Fruit fly (Drosophila melanogaster): ENCODE results near the gene Afti.

dm6 chr3R:14373828-14374217, 47.3 kb upstream of the Afti start:
- no peak for TF ChIP-seq CG7045 (GFP tag; optimal IDR thresholded peaks at IDR 0.05)
- peak; percentile 40 for TF ChIP-seq CG33017 (tag; optimal IDR thresholded peaks at IDR 0.05)
- TF ChIP-seq kay (GFP tag; ENCODE audit: borderline replicate concordance), result peak; percentile 42
- no peak for TF ChIP-seq CG5204 (GFP tag; optimal IDR thresholded peaks at IDR 0.05)
- no peak for TF ChIP-seq Crg-1 (GFP tag; optimal IDR thresholded peaks at IDR 0.05)
- peak; percentile 32 for TF ChIP-seq CG14711 (tag; optimal IDR thresholded peaks at IDR 0.05)
- no peak for TF ChIP-seq pad (GFP tag; optimal IDR thresholded peaks at IDR 0.05)
- no peak for TF ChIP-seq bab1 (GFP tag; optimal IDR thresholded peaks at IDR 0.05)
- no peak for TF ChIP-seq Clk (GFP tag; optimal IDR thresholded peaks at IDR 0.05)
- TF ChIP-seq tj (GFP tag; optimal IDR thresholded peaks at IDR 0.05), result no peak

All from whole organism, adult.